Worm (Caenorhabditis elegans) whole organism, young adult: ENCODE results near the gene faah-2.

ENCODE experiments used
- C06A6.2 ChIP-seq: fragments of 200-800 bp; sonication (Bioruptor generic); conservative IDR thresholded peaks from 2 replicates; pipeline ENCODE4 v1.3.6; 2022; ENCODE audit warnings: missing genetic modification characterization, missing compliant biosample characterization
- F55B11.4 ChIP-seq: sonication (generic microtip); optimal IDR thresholded peaks from 2 replicates; lab custom pipeline; 2016; ENCODE audit warnings: missing compliant biosample characterization, missing genetic modification characterization, borderline replicate concordance; ENCODE audit not compliant: insufficient read depth
- akir-1 ChIP-seq: fragments of 200-800 bp; sonication (Bioruptor generic); optimal IDR thresholded peaks from 2 replicates; lab custom pipeline; 2018; ENCODE audit warnings: mild to moderate bottlenecking, missing genetic modification characterization, moderate library complexity, missing compliant biosample characterization
- ceh-40 ChIP-seq: fragments of 200-800 bp; sonication (Bioruptor generic); IDR thresholded peaks from 2 replicates; pipeline ENCODE4 v1.3.6; 2022; ENCODE audit warnings: missing genetic modification characterization, missing compliant biosample characterization
- dpl-1 ChIP-seq: fragments of 150-350 bp; optimal IDR thresholded peaks from 2 replicates; lab custom pipeline; 2014; ENCODE audit warnings: missing biosample characterization, missing genetic modification reagents, missing genetic modification characterization
- hlh-26 ChIP-seq: fragments of 200-800 bp; sonication (Bioruptor generic); conservative IDR thresholded peaks from 2 replicates; pipeline ENCODE4 v1.3.6; 2022; ENCODE audit warnings: missing genetic modification reagents, missing genetic modification characterization, missing compliant biosample characterization
- hmg-1.2 ChIP-seq: fragments of 200-800 bp; sonication (Bioruptor generic); IDR thresholded peaks from 2 replicates; pipeline ENCODE4 v1.3.6; 2022; ENCODE audit warnings: missing genetic modification reagents, missing genetic modification characterization, missing compliant biosample characterization
- lin-40 ChIP-seq: sonication (generic microtip); optimal IDR thresholded peaks from 2 replicates; lab custom pipeline; 2016; ENCODE audit warnings: missing genetic modification characterization, mild to moderate bottlenecking, missing compliant biosample characterization, missing genotype, missing genetic modification reagents
- lsl-1 ChIP-seq: fragments of 200-800 bp; sonication (Bioruptor generic); optimal IDR thresholded peaks from 2 replicates; lab custom pipeline; 2018; ENCODE audit warnings: mild to moderate bottlenecking, missing genetic modification characterization, moderate library complexity, missing compliant biosample characterization
- nhr-90 ChIP-seq: sonication (generic microtip); optimal IDR thresholded peaks from 2 replicates; lab custom pipeline; 2016; ENCODE audit warnings: missing genotype, mild to moderate bottlenecking, missing genetic modification characterization, missing compliant biosample characterization
- rcor-1 ChIP-seq: fragments of 200-800 bp; sonication (Bioruptor generic); IDR thresholded peaks from 2 replicates; pipeline ENCODE4 v1.3.6; 2022; ENCODE audit warnings: missing genetic modification reagents, missing genetic modification characterization, missing compliant biosample characterization
- snpc-4 ChIP-seq, 5 experiments: fragments of 150-350 bp in 1 of 5; sonication (generic microtip) in 4 of 5; optimal IDR thresholded peaks; 2 replicates each; lab custom pipeline; 2014 to 2018; ENCODE audit warnings: missing genetic modification characterization in 5 of 5, missing biosample characterization in 3 of 5, antibody characterized with exemption in 2 of 5, mild to moderate bottlenecking in 2 of 5, missing compliant biosample characterization in 2 of 5, missing genotype in 2 of 5, moderate library complexity in 2 of 5, missing genetic modification reagents in 1 of 5
- unc-130 ChIP-seq: sonication (generic microtip); optimal IDR thresholded peaks from 2 replicates; lab custom pipeline; 2016; ENCODE audit warnings: missing genetic modification reagents, missing genetic modification characterization, missing compliant biosample characterization
- ztf-6 ChIP-seq: fragments of 200-800 bp; sonication (Bioruptor generic); IDR thresholded peaks from 2 replicates; pipeline ENCODE4 v1.3.6; 2022; ENCODE audit warnings: missing genetic modification reagents, missing genetic modification characterization, missing compliant biosample characterization

- no peak for TF ChIP-seq lin-40 (tag; lab: Kevin White, UChicago)
- no peak for TF ChIP-seq dpl-1 (GFP tag; lab: Kevin White, UChicago)
- no peak for TF ChIP-seq unc-130 (GFP tag; lab: Kevin White, UChicago)
- TF ChIP-seq snpc-4 (GFP tag; optimal IDR thresholded peaks at IDR 0.05; lab: Kevin White, UChicago): no peak
- TF ChIP-seq snpc-4 (tag; optimal IDR thresholded peaks at IDR 0.05; lab: Kevin White, UChicago): no peak
- TF ChIP-seq rcor-1 (GFP tag; lab: Robert Waterston, UW): no peak
- no peak for TF ChIP-seq C06A6.2 (GFP tag; lab: Robert Waterston, UW)
- TF ChIP-seq nhr-90 (tag; lab: Kevin White, UChicago): no peak
- TF ChIP-seq hlh-26 (GFP tag; lab: Robert Waterston, UW): no peak
- TF ChIP-seq ztf-6 (GFP tag; lab: Robert Waterston, UW): no peak
- TF ChIP-seq lsl-1 (GFP tag; lab: Kevin White, UChicago): no peak
- TF ChIP-seq F55B11.4: no peak
- no peak for TF ChIP-seq ceh-40 (GFP tag; lab: Robert Waterston, UW)
- TF ChIP-seq akir-1 (GFP tag; lab: Kevin White, UChicago): no peak
- TF ChIP-seq hmg-1.2: no peak
These were observed 37.7 kb upstream of the faah-2 start for ce11 chrIV:8114535-8114934.
